Worm (Caenorhabditis elegans) whole organism, L4/young adult: Measurements from ENCODE around the gene F35G12.7.

Experiments used
- W03F9.2 ChIP-seq: fragments of 150-350 bp; optimal IDR thresholded peaks from 2 replicates; lab custom pipeline; 2014; ENCODE audit warnings: missing biosample characterization, missing genetic modification characterization
- dao-5 ChIP-seq: sonication (generic microtip); optimal IDR thresholded peaks from 2 replicates; lab custom pipeline; 2016; ENCODE audit warnings: missing genotype, missing genetic modification characterization, moderate library complexity, missing compliant biosample characterization
- him-1 ChIP-seq: sonication (generic microtip); optimal IDR thresholded peaks from 2 replicates; lab custom pipeline; 2016; ENCODE audit warnings: missing genotype, missing genetic modification reagents, missing genetic modification characterization, missing compliant biosample characterization

The F35G12.7 gene

DNA sequence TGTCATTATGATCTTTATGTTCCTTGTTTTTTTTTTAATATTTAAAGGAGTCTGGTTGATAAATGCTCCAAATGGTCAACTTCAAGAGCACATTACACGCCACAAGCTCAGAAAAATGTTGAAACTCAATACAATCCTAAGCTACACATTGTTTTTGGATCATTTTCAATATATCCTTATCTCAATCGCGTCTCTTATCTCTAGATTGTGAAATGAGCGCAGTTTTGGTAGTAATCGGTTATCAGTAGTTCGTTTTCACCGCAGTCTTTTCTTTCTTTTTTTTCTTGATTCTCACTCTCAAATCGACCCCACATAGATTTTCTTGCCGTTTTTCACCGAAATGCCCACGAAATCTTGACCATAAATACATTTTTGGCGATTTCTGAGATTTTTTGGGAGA, 34.3 kb downstream of the F35G12.7 start:
- no peak for TF ChIP-seq W03F9.2 (tag; lab: Kevin White, UChicago)
- no peak for TF ChIP-seq dao-5 (tag; lab: Kevin White, UChicago)
- no peak for TF ChIP-seq him-1 (tag; lab: Kevin White, UChicago)

DNA sequence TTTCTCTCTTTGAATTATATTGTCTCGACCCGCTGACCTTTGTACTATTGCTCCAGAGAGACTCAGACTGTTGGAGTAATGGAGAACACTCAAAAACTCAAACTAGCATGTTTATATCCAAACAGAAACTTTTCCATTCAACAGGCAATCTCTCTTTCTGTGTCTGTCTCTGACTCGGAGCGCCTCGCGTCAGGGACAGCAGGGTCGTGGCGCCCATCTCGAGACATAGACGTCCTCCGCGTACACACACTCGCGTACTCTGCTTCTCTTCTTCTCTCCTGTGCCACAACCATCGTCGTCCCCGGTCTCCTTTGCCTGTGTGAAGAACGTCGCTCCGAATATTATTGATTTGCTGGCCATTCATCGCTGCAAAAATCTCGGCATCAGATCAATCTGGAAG, 35.2 kb downstream of the F35G12.7 start:
- TF ChIP-seq him-1 (tag; lab: Kevin White, UChicago) (peak; percentile 32), dao-5 (tag; lab: Kevin White, UChicago) (no peak), W03F9.2 (tag; lab: Kevin White, UChicago) (peak; percentile 20)

DNA sequence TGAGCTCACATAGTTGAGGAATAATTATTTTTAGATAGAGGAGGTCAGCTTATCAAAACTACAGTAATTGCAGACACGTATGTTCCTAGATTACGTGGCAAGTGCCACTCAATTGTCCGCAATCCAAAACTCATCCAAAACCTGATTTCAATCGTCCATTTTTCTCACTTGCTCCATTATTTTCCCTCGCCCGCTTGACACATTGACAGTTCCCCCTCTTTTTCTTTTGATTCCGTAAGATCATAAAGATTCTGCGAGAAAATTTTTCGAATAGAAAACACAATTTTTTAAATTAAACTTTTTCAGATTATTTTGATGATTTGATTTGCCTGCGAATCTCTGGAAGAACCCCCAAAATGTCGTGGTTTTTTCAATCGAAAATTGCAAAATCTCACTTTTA, 38.4 kb downstream of the F35G12.7 start, which contains the start of gene M88.4:
Gene M88.4 (plus strand): TSS at position 301 of the 400 bp plus-strand sequence.
- TF ChIP-seq dao-5 (tag; lab: Kevin White, UChicago) (no peak), W03F9.2 (tag; lab: Kevin White, UChicago) (no peak), him-1 (tag; lab: Kevin White, UChicago) (no peak)

DNA sequence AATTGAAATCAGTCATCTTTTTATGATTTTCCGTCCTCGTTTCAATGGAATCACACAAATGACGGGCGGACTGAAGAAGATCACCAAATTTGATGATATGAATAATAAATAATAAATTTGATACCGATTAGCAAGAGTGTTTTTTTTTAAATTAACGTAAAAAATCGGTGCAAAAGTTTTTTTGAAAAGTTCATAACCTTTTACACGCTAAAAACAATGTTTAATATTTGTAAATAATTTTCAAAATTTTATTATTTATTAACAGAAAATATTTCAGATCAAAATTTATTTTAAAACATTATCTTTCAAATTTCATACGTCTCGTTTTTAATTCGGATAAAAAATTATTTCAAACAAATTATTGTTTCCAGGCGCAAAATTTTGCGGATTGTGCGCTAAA, 42.2 kb downstream of the F35G12.7 start, which contains the start of gene M88.3:
Gene M88.3 (minus strand): TSS at position 101 of the 400 bp plus-strand sequence.
- no peak for TF ChIP-seq dao-5 (tag; lab: Kevin White, UChicago)
- TF ChIP-seq W03F9.2 (tag; lab: Kevin White, UChicago): no peak
- no peak for TF ChIP-seq him-1 (tag; lab: Kevin White, UChicago)

DNA sequence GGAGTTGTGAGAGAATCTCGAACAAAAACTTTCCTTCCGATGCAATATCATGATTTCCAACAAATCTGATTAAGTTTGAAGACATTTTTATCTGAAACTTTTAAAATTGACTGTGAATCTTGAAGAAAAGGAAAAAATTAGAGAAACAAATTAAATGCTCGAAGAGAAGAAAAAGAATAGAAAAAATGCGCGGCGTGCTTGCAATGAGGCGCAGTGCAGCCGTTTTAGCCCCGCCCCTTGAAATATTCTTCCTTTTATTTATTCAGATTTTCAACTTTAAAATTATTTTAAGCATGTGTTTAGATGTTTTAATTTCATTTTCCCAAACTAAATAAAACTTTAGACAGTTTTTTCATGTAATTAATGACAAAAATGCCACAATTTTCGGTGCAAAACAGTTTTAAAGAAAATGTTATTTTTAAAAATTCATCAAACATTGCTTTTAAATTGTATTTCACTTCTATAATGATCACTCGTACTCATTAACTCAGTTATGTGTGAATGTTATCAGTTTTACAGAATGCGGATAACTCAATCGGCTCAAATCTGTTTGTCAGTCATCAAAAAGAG, 44.7 kb downstream of the F35G12.7 start, which contains the start of the genes mrps-34 and cisd-3.1:
Gene mrps-34 (minus strand): TSS at position 91 of the 570 bp plus-strand sequence.
Gene cisd-3.1 (plus strand): TSS at position 520 of the 570 bp plus-strand sequence.
- TF ChIP-seq W03F9.2 (tag; lab: Kevin White, UChicago) (no peak), him-1 (tag; lab: Kevin White, UChicago) (no peak), dao-5 (tag; lab: Kevin White, UChicago) (no peak)

DNA sequence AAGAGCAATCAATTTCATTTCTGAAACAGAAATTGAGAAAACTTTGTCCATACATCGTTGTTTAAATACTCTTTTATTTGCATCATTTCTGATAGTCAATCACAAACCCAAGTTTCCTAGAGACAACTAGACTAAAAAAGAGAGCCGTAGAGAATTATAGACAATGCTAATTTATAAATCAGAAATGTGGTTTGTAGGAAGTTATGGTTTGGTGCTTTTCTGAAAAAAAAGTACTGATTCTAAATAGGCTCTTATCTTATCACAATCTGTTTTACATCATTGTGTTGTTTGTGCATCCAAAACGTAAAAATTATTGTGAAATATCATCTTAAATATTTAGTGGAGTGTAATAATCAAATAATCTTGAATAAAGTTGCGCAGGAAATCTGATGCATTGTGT, 46.5 kb downstream of the F35G12.7 start, which contains the start of gene ugt-62:
Gene ugt-62 (minus strand): TSS at position 20 of the 400 bp plus-strand sequence.
- TF ChIP-seq dao-5 (tag; lab: Kevin White, UChicago) (no peak), W03F9.2 (tag; lab: Kevin White, UChicago) (no peak), him-1 (tag; lab: Kevin White, UChicago) (no peak)
